Worm (Caenorhabditis elegans): ENCODE results near the gene ule-5.

ule-5 gene

DNA sequence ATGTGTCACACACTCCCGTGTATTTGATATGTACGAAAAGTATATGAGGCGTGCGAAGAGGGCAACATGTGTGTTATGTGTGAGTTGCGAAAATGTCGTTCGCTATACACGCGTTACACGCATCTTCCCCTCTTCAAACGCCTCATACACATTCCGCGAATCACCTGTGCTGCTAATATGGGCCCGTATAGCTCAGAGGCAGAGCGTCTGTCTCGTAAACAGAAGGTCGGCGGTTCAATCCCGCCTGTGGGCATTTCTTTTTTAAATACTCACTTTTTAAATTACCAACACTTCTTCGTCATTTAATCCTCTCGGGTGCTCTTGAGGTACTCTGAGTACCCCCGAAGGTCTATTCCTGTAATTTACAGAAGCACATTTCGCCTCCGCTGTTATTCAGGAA is 50.6 kb downstream of the ule-5 start:
- peak; percentile 14 for TF ChIP-seq zim-3 (tag; optimal IDR thresholded peaks at IDR 0.05)
- TF ChIP-seq ceh-91 (GFP tag; IDR thresholded peaks at IDR 0.05): no peak
- TF ChIP-seq him-1 (tag; optimal IDR thresholded peaks at IDR 0.05): peak; percentile 87
- peak; percentile 26 for TF ChIP-seq atf-7 (tag; optimal IDR thresholded peaks at IDR 0.05)
- TF ChIP-seq F22D6.2 (tag; optimal IDR thresholded peaks at IDR 0.05): no peak
- TF ChIP-seq aptf-3 (GFP tag; IDR thresholded peaks at IDR 0.05): no peak
- no peak for TF ChIP-seq lin-35 (GFP tag; optimal IDR thresholded peaks at IDR 0.05)
- TF ChIP-seq die-1 (tag; optimal IDR thresholded peaks at IDR 0.05): peak; percentile 84
- peak; percentile 86 for TF ChIP-seq D2030.7 (GFP tag; IDR thresholded peaks at IDR 0.05)
- TF ChIP-seq snpc-4 (GFP tag; optimal IDR thresholded peaks at IDR 0.05): peak; percentile 39
- TF ChIP-seq snpc-4 (tag; optimal IDR thresholded peaks at IDR 0.05): peak in 2 of 4 experiments; percentile 56 to 70
- no peak for TF ChIP-seq fkh-3 (tag; optimal IDR thresholded peaks at IDR 0.05)
- TF ChIP-seq athp-1 (tag; optimal IDR thresholded peaks at IDR 0.05): peak; percentile 58
- no peak for TF ChIP-seq xnd-1 (tag; optimal IDR thresholded peaks at IDR 0.05)
- TF ChIP-seq madf-6 (GFP tag; IDR thresholded peaks at IDR 0.05): no peak; the same call in 1 of the 2 replicates
- peak in 1 of 2 experiments; percentile 50 for TF ChIP-seq rec-8 (tag; optimal IDR thresholded peaks at IDR 0.05)
- TF ChIP-seq lin-54 (GFP tag; optimal IDR thresholded peaks at IDR 0.05): peak; percentile 52
- no peak for TF ChIP-seq ccch-3 (GFP tag; optimal IDR thresholded peaks at IDR 0.05)
- no peak for TF ChIP-seq lsl-1 (GFP tag; optimal IDR thresholded peaks at IDR 0.05)
- no peak for TF ChIP-seq Y67H2A.10 (GFP tag; conservative IDR thresholded peaks at IDR 0.05)
- TF ChIP-seq hlh-12 (tag; optimal IDR thresholded peaks at IDR 0.05): no peak
- TF ChIP-seq Y56A3A.18 (GFP tag; IDR thresholded peaks at IDR 0.05): 0 out of 2 replicates have a peak, but pooled peaks have one; percentile 42
- no peak for TF ChIP-seq dpff-1 (tag; optimal IDR thresholded peaks at IDR 0.05)
- no peak for TF ChIP-seq ztf-3 (GFP tag; optimal IDR thresholded peaks at IDR 0.05)
- TF ChIP-seq ets-4 (GFP tag; optimal IDR thresholded peaks at IDR 0.05): peak; percentile 4
- TF ChIP-seq F10E7.11 (tag; optimal IDR thresholded peaks at IDR 0.05): no peak
- TF ChIP-seq nfya-1 (tag; optimal IDR thresholded peaks at IDR 0.05; ENCODE audit: borderline replicate concordance, insufficient read depth): no peak
- TF ChIP-seq sptf-2 (GFP tag; optimal IDR thresholded peaks at IDR 0.05): peak; percentile 46
- TF ChIP-seq T07F8.4 (tag; optimal IDR thresholded peaks at IDR 0.05): peak; percentile 23
- peak; percentile 6 for TF ChIP-seq somi-1 (GFP tag; optimal IDR thresholded peaks at IDR 0.05)
- TF ChIP-seq akir-1 (GFP tag; optimal IDR thresholded peaks at IDR 0.05): no peak
- no peak for TF ChIP-seq mel-28 (tag; optimal IDR thresholded peaks at IDR 0.05; ENCODE audit: borderline replicate concordance)
- no peak for TF ChIP-seq ceh-100 (GFP tag; IDR thresholded peaks at IDR 0.05)
- TF ChIP-seq ZK185.1 (tag; optimal IDR thresholded peaks at IDR 0.05; ENCODE audit: poor library complexity, severe bottlenecking): peak; percentile 50
- peak; percentile 27; the same call in 1 of the 2 replicates for TF ChIP-seq rcor-1 (GFP tag; IDR thresholded peaks at IDR 0.05)
- TF ChIP-seq gei-17 (GFP tag; optimal IDR thresholded peaks at IDR 0.05): no peak
- no peak for TF ChIP-seq hlh-26 (GFP tag; conservative IDR thresholded peaks at IDR 0.05)
- peak; percentile 17 for TF ChIP-seq hrde-1 (tag; optimal IDR thresholded peaks at IDR 0.05; ENCODE audit: borderline replicate concordance)
- TF ChIP-seq unc-130 (GFP tag; optimal IDR thresholded peaks at IDR 0.05): no peak
- peak; percentile 71; the same call in 1 of the 2 replicates for TF ChIP-seq ztf-28 (GFP tag; IDR thresholded peaks at IDR 0.05)
- no peak for TF ChIP-seq lsy-27 (tag; optimal IDR thresholded peaks at IDR 0.05; ENCODE audit: borderline replicate concordance, insufficient read depth)
- TF ChIP-seq F39B2.1 (GFP tag; IDR thresholded peaks at IDR 0.05): 0 out of 2 replicates have a peak, but pooled peaks have one; percentile 21
- no peak for TF ChIP-seq madf-8 (GFP tag; conservative IDR thresholded peaks at IDR 0.05)
- peak; percentile 54 for TF ChIP-seq snpc-1.3 (tag; optimal IDR thresholded peaks at IDR 0.05; ENCODE audit: insufficient read depth)
- TF ChIP-seq F33H1.4 (GFP tag; IDR thresholded peaks at IDR 0.05): no peak
- no peak for TF ChIP-seq lir-1 (GFP tag; conservative IDR thresholded peaks at IDR 0.05)
- no peak for TF ChIP-seq C17E4.6 (GFP tag; IDR thresholded peaks at IDR 0.05)
- peak; percentile 35 for TF ChIP-seq madf-10 (tag; optimal IDR thresholded peaks at IDR 0.05)

Measured in whole organism, young adult.